In genomic region chrIII:5959049-5959448, ce11 we compare ENCODE assay signal across 6 worm cellular contexts.
TF ChIP-seq lines count a peak whose summit lies in the region.

No protein-coding gene starts in this region.

TF ChIP-seq in whole organism, L1 larva, 84 proteins besides CTCF, POLR2A, EP300 and RAD21 (continues in another document):
- no peak for TF ChIP-seq ceh-90 (tag; optimal IDR thresholded peaks at IDR 0.05; lab: Kevin White, UChicago)
- TF ChIP-seq rnt-1 (tag; optimal IDR thresholded peaks at IDR 0.05; lab: Kevin White, UChicago): peak; percentile 39
- peak; percentile 56 to 90 for TF ChIP-seq lin-35 (GFP tag; optimal IDR thresholded peaks at IDR 0.05; lab: Kevin White, UChicago)
- no peak for TF ChIP-seq ceh-8 (GFP tag; optimal IDR thresholded peaks at IDR 0.05; lab: Kevin White, UChicago)
- TF ChIP-seq lin-15B (tag; optimal IDR thresholded peaks at IDR 0.05; lab: Kevin White, UChicago): peak; percentile 6
- TF ChIP-seq unc-30 (tag; optimal IDR thresholded peaks at IDR 0.05; lab: Kevin White, UChicago): no peak
- TF ChIP-seq sup-37 (GFP tag; optimal IDR thresholded peaks at IDR 0.05; lab: Kevin White, UChicago): no peak
- no peak for TF ChIP-seq pqm-1 (tag; optimal IDR thresholded peaks at IDR 0.05; lab: Kevin White, UChicago)
- TF ChIP-seq dpl-1 (GFP tag; optimal IDR thresholded peaks at IDR 0.05; lab: Kevin White, UChicago): peak; percentile 1 to 76 (median 71)
- no peak for TF ChIP-seq ces-1 (GFP tag; optimal IDR thresholded peaks at IDR 0.05; lab: Kevin White, UChicago)
- TF ChIP-seq aha-1 (tag; optimal IDR thresholded peaks at IDR 0.05; lab: Kevin White, UChicago): no peak
- TF ChIP-seq egl-13 (tag; optimal IDR thresholded peaks at IDR 0.05; lab: Kevin White, UChicago): no peak
- TF ChIP-seq efl-1 (optimal IDR thresholded peaks at IDR 0.05; lab: Kevin White, UChicago): peak; percentile 4 to 74
- TF ChIP-seq efl-1 (GFP tag; optimal IDR thresholded peaks at IDR 0.05 in 1 of 2; lab: Kevin White, UChicago): peak; percentile 69 to 98
- TF ChIP-seq lin-14 (GFP tag; optimal IDR thresholded peaks at IDR 0.05; lab: Kevin White, UChicago): peak; percentile 11

TF ChIP-seq in whole organism, L2 larva, 48 proteins besides CTCF, POLR2A, EP300 and RAD21 (continues in another document):
- peak in 1 of 2 experiments; percentile 7 for TF ChIP-seq lsy-2 (tag; optimal IDR thresholded peaks at IDR 0.05; lab: Kevin White, UChicago)
- no peak for TF ChIP-seq nhr-12 (tag; optimal IDR thresholded peaks at IDR 0.05; lab: Kevin White, UChicago)
- no peak for TF ChIP-seq Y55F3AM.14 (GFP tag; optimal IDR thresholded peaks at IDR 0.05; lab: Kevin White, UChicago)
- peak; percentile 0 for TF ChIP-seq unc-55 (GFP tag; optimal IDR thresholded peaks at IDR 0.05; lab: Kevin White, UChicago)
- TF ChIP-seq unc-62 (GFP tag; optimal IDR thresholded peaks at IDR 0.05; lab: Kevin White, UChicago): no peak
- no peak for TF ChIP-seq ama-1 (optimal IDR thresholded peaks at IDR 0.05; lab: Kevin White, UChicago)
- no peak for TF ChIP-seq ZK546.5 (tag; optimal IDR thresholded peaks at IDR 0.05; lab: Kevin White, UChicago)
- no peak for TF ChIP-seq lin-39 (tag; optimal IDR thresholded peaks at IDR 0.05; lab: Kevin White, UChicago)
- no peak for TF ChIP-seq F13H6.1 (tag; optimal IDR thresholded peaks at IDR 0.05; lab: Kevin White, UChicago)
- TF ChIP-seq fos-1 (tag; optimal IDR thresholded peaks at IDR 0.05; lab: Kevin White, UChicago): peak; percentile 13
- TF ChIP-seq nhr-11 (tag; optimal IDR thresholded peaks at IDR 0.05; lab: Kevin White, UChicago): no peak
- no peak for TF ChIP-seq mdl-1 (tag; optimal IDR thresholded peaks at IDR 0.05; lab: Kevin White, UChicago)
- TF ChIP-seq zag-1 (tag; optimal IDR thresholded peaks at IDR 0.05; lab: Kevin White, UChicago): no peak
- no peak for TF ChIP-seq peb-1 (tag; optimal IDR thresholded peaks at IDR 0.05; lab: Kevin White, UChicago)
- TF ChIP-seq crh-2 (tag; optimal IDR thresholded peaks at IDR 0.05; lab: Kevin White, UChicago): no peak
- TF ChIP-seq nhr-21 (tag; optimal IDR thresholded peaks at IDR 0.05; lab: Kevin White, UChicago): no peak
- no peak for TF ChIP-seq ceh-82 (tag; optimal IDR thresholded peaks at IDR 0.05; lab: Kevin White, UChicago)

TF ChIP-seq in whole organism, L3 larva, 47 proteins besides CTCF, POLR2A, EP300 and RAD21:
- TF ChIP-seq nhr-25 (tag; optimal IDR thresholded peaks at IDR 0.05; lab: Kevin White, UChicago): no peak
- TF ChIP-seq nhr-12 (tag; optimal IDR thresholded peaks at IDR 0.05; lab: Kevin White, UChicago): no peak
- TF ChIP-seq elt-2 (tag; optimal IDR thresholded peaks at IDR 0.05; lab: Kevin White, UChicago): no peak
- peak; percentile 39 for TF ChIP-seq pha-4 (tag; optimal IDR thresholded peaks at IDR 0.05; lab: Kevin White, UChicago)

TF ChIP-seq in whole organism, L4 larva, 104 proteins besides CTCF, POLR2A, EP300 and RAD21:
- TF ChIP-seq mes-2 (tag; optimal IDR thresholded peaks at IDR 0.05; lab: Kevin White, UChicago; ENCODE audit: poor library complexity, severe bottlenecking) (peak; percentile 73), set-16 (GFP tag; IDR thresholded peaks at IDR 0.05; lab: Robert Waterston, UW) (no peak), nhr-11 (tag; optimal IDR thresholded peaks at IDR 0.05; lab: Kevin White, UChicago) (no peak), ama-1 (optimal IDR thresholded peaks at IDR 0.05; lab: Kevin White, UChicago) (no peak), Y75B8A.6 (GFP tag; IDR thresholded peaks at IDR 0.05; lab: Robert Waterston, UW) (no peak), gei-8 (GFP tag; optimal IDR thresholded peaks at IDR 0.05; lab: Kevin White, UChicago) (no peak), dpl-1 (GFP tag; optimal IDR thresholded peaks at IDR 0.05; lab: Kevin White, UChicago) (peak; percentile 2), D1046.2 (GFP tag; IDR thresholded peaks at IDR 0.05; lab: Robert Waterston, UW) (no peak), aha-1 (tag; lab: Kevin White, UChicago) (no peak), lir-3 (tag; optimal IDR thresholded peaks at IDR 0.05; lab: Kevin White, UChicago) (no peak), nhr-28 (tag; optimal IDR thresholded peaks at IDR 0.05; lab: Kevin White, UChicago) (no peak), nhr-6 (tag; optimal IDR thresholded peaks at IDR 0.05; lab: Kevin White, UChicago) (no peak)

TF ChIP-seq in whole organism, late embryonic, 69 proteins besides CTCF, POLR2A, EP300 and RAD21:
- TF ChIP-seq unc-55 (GFP tag; optimal IDR thresholded peaks at IDR 0.05; lab: Kevin White, UChicago) (no peak), ceh-31 (tag; optimal IDR thresholded peaks at IDR 0.05; lab: Kevin White, UChicago) (peak; percentile 14), ets-4 (tag; optimal IDR thresholded peaks at IDR 0.05; lab: Kevin White, UChicago) (peak; percentile 79)

TF ChIP-seq in whole organism, mixed stage, embryonic, 35 proteins besides CTCF, POLR2A, EP300 and RAD21:
- TF ChIP-seq pha-4 (tag; optimal IDR thresholded peaks at IDR 0.05; lab: Kevin White, UChicago) (no peak), nhr-237 (tag; optimal IDR thresholded peaks at IDR 0.05; lab: Kevin White, UChicago) (no peak), ham-2 (GFP tag; optimal IDR thresholded peaks at IDR 0.05; lab: Kevin White, UChicago) (peak; percentile 49), nhr-28 (tag; optimal IDR thresholded peaks at IDR 0.05; lab: Kevin White, UChicago) (no peak), ceh-39 (tag; optimal IDR thresholded peaks at IDR 0.05; lab: Kevin White, UChicago) (peak; percentile 63)
TF ChIP-seq in whole organism, mixed stage, embryonic: peak in this region for 2.

Comparison
In these comparisons a context has a peak if more than half of its experiments do, and no peak if none do; other contexts are left out.
1. Of the 29 proteins assayed by ChIP-seq in both whole organism, L4 larva and whole organism, L1 larva: peak only in whole organism, L4 larva: none; only in whole organism, L1 larva: lin-15B; in both: dpl-1; in neither: 26; mixed calls (peak in some experiments, not most) for 1.